Fruit fly (Drosophila melanogaster) whole organism: ENCODE measurements around the gene ase.
"Not testable (repeated sequence)": the region's sequence is repeated elsewhere in the genome, so short reads cannot be mapped to it uniquely, and the experiment has no call there.

ENCODE experiments used
- CG8478 ChIP-seq: fragments of >200 bp; optimal IDR thresholded peaks from 2 replicates; lab custom pipeline; 2018; ENCODE audit warnings: inconsistent platforms
- Dll ChIP-seq: fragments of >200 bp; optimal IDR thresholded peaks from 2 replicates; lab custom pipeline; 2017
- EcR ChIP-seq, 2 experiments: fragments of >200 bp; optimal IDR thresholded peaks; 2 replicates each; lab custom pipeline; 2017; ENCODE audit warnings: missing biosample characterization in 2 of 2, missing genetic modification characterization in 2 of 2, missing genetic modification reagents in 2 of 2
- pan ChIP-seq: fragments of >200 bp; optimal IDR thresholded peaks from 2 replicates; lab custom pipeline; 2017
- psq ChIP-seq: fragments of >200 bp; optimal IDR thresholded peaks from 2 replicates; lab custom pipeline; 2017
- usp ChIP-seq: fragments of >200 bp; optimal IDR thresholded peaks from 2 replicates; lab custom pipeline; 2017; ENCODE audit warnings: missing biosample characterization, missing genetic modification characterization, mixed read lengths

ase gene

dm6 chrX:456959-457358 lies 3.6 kb upstream of the ase start:
- TF ChIP-seq Dll (lab: Kevin White, UChicago) (no peak), EcR (GFP tag; optimal IDR thresholded peaks at IDR 0.05; lab: Kevin White, UChicago) (no peak), psq (lab: Kevin White, UChicago) (no peak), pan (lab: Kevin White, UChicago) (no peak), CG8478 (lab: Kevin White, UChicago) (no peak), usp (GFP tag; lab: Kevin White, UChicago) (no peak)

DNA sequence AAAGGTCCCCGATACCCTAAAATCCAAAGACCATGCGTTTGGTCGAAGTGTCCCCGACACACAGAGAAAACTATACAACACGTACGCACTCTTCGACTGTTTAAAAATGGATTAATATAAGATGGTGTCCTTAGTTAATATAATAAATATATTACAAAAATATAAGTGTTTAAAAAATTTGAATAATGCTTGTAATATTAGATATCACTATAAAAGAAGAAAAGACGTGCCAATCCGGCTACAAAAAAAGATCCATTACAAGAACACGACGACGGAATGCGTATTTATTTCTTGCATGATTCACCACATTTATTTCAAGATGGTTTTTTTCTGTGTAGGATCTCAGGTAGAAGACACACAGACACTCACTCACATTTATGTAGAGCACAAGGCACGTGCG lies 2.7 kb upstream of the ase start:
- TF ChIP-seq EcR (GFP tag; optimal IDR thresholded peaks at IDR 0.05; lab: Kevin White, UChicago) (no peak), pan (lab: Kevin White, UChicago) (no peak), psq (lab: Kevin White, UChicago) (no peak), CG8478 (lab: Kevin White, UChicago) (no peak), Dll (lab: Kevin White, UChicago) (no peak), usp (GFP tag; lab: Kevin White, UChicago) (no peak)

DNA sequence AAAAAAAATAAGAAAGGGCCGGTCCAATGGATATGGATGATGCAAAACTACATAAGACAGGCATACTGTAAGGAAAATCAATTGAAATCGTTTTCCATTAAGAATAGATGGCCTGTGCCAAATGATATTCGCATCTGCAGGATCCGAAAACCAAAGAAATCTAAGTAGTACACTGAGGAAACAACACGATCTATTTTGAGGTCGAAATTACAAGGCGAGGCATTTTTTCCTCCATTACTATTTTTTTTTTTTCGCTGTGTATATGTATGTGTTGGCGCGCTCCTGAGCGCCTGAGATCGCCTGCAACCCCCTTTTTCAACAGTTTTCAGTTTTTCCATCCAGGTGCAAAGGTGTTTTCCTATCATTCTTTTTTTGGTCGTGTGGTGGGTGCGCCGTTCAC lies 3.4 kb downstream of the ase start:
- TF ChIP-seq EcR (GFP tag; optimal IDR thresholded peaks at IDR 0.05; lab: Kevin White, UChicago) (no peak), pan (lab: Kevin White, UChicago) (no peak), psq (lab: Kevin White, UChicago) (no peak), CG8478 (lab: Kevin White, UChicago) (no peak), Dll (lab: Kevin White, UChicago) (no peak), usp (GFP tag; lab: Kevin White, UChicago) (no peak)

DNA sequence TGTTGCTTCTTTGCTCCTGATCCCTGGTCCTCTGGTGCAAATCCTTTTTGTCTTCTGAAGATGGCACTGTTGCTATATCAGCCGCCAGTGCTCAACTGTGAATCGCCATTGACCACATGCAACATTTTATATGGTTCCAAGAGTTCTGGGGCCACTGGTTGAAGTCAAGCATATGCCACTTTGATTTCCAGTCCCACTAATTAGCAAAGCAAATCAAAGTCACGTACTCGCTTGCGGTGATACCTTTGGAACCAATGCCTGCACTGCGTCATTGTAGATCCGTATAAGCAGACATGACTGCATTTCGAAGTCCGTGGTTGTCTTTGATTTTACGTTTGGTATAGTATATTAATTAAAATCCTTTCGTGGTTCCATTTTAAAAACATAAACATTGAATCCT lies 8.7 kb downstream of the ase start, which contains the start of gene Cyp4g1:
Cyp4g1 (minus strand) TSS at position 101 of the 400 bp plus-strand sequence.
- no peak for TF ChIP-seq CG8478 (lab: Kevin White, UChicago)
- no peak for TF ChIP-seq EcR (GFP tag; optimal IDR thresholded peaks at IDR 0.05; lab: Kevin White, UChicago)
- TF ChIP-seq pan (lab: Kevin White, UChicago), result no peak
- no peak for TF ChIP-seq Dll (lab: Kevin White, UChicago)
- TF ChIP-seq psq (lab: Kevin White, UChicago), result no peak
- no peak for TF ChIP-seq usp (GFP tag; lab: Kevin White, UChicago)

DNA sequence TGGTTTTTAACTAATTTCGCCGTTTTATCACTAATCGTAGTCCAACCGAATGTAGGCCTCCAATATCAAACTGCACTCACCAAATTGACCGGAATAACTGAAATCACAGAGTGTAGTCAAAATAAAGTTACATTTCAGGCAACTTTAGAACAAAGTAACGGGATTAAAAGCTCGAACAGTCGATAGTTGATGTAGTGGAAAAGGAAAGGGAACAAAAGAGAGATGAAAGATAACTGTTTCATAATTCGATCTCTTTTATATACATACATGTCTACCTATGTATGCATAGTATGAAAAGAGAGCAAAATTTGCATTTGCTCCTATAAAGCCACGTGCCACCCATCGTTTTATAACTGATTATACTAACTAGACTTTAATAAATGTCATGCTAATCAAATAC lies 10.1 kb downstream of the ase start, which contains the start of gene CG32816:
CG32816 (minus strand) TSS at position 101 of the 400 bp plus-strand sequence.
- TF ChIP-seq pan (lab: Kevin White, UChicago) (no peak), CG8478 (lab: Kevin White, UChicago) (no peak), EcR (GFP tag; optimal IDR thresholded peaks at IDR 0.05; lab: Kevin White, UChicago) (no peak)

DNA sequence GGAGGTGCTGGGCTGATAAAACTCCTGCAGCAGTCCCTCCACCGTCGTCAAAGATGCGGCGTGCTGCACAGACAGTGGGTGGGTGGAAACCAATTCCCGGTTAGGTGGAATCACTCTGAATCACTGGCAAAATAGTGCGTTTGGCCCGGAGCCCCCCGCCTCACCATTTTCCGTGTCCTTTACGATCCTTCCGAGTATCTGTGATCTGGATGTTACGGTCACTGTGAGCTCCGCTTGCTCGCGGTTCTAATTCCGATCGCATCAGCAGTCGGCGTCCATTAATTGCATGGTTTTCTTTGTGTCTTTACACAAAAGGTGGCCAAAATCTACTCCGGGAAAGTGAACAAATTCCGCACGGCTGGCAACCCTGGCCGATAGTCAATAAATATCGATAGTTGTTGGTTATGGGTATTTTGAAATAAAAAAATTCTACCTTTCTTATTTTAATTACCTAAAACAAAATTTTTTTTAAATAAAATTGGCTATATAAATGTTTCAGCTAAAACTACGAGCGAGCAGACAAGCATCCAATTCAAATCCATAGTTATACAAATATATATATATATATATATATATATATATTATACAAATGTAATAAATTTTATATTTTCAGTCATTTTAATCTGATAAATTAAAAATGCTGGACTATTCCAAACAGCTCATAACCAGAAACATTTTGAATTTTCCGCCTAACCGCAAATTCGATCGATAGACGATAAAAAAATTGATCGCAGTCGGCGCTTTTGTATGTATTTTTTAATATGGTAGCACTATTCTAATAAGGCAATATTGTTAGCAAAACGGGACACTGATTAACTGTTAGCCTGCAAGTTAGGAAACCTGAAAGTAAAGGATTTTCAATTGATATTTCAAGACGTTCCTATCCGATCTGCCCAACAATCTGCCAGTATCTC lies 15.9 kb downstream of the ase start, which contains the start of the genes ebo and CG13373:
ebo (minus strand) TSS at position 350 of the 914 bp plus-strand sequence.
CG13373 (plus strand) TSS at position 755 of the 914 bp plus-strand sequence.
- TF ChIP-seq psq (lab: Kevin White, UChicago), result no peak
- no peak for TF ChIP-seq pan (lab: Kevin White, UChicago)
- no peak for TF ChIP-seq EcR (GFP tag; optimal IDR thresholded peaks at IDR 0.05; lab: Kevin White, UChicago)
- no peak for TF ChIP-seq usp (GFP tag; lab: Kevin White, UChicago)
- TF ChIP-seq Dll (lab: Kevin White, UChicago), result no peak
- no peak for TF ChIP-seq CG8478 (lab: Kevin White, UChicago)

dm6 chrX:478766-479165 lies 18.2 kb downstream of the ase start, which contains the start of gene CG32817:
TSS of gene CG32817 (plus strand) at chrX:479066.
- TF ChIP-seq CG8478 (lab: Kevin White, UChicago) (no peak), usp (GFP tag; lab: Kevin White, UChicago) (no peak), EcR (GFP tag; optimal IDR thresholded peaks at IDR 0.05; lab: Kevin White, UChicago) (no peak), psq (lab: Kevin White, UChicago) (no peak), Dll (lab: Kevin White, UChicago) (no peak), pan (lab: Kevin White, UChicago) (no peak)

DNA sequence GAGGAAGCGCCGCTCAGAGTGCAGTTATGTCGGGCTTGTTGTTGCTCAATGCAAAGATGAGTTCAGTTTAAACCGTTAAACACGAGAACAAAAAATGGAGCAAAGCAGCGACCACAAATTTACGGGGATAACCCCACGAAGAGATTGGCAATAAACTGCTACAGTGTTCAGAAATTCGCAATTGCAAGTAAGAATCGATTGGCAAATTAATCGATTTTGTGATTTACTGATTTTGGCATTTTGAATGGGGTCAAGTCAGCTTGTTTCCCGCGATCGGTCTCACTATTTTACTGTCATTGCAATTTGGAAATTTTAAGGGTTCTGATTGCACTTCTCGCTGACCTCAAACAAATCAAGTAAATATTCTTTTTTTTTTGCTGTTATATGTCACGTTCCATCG lies 21.1 kb downstream of the ase start, which contains the start of gene CG3176:
CG3176 (plus strand) TSS at position 221 of the 400 bp plus-strand sequence.
- TF ChIP-seq Dll (lab: Kevin White, UChicago); EcR (GFP tag; optimal IDR thresholded peaks at IDR 0.05; lab: Kevin White, UChicago); pan (lab: Kevin White, UChicago): not testable (repeated sequence)

dm6 chrX:487517-487957 lies 27.0 kb downstream of the ase start, which contains the start of the genes CG18273 and CG3156:
TSS of gene CG18273 (minus strand) at chrX:487581.
TSS of gene CG3156 (plus strand) at chrX:487878.
- no peak for TF ChIP-seq usp (GFP tag; lab: Kevin White, UChicago)
- no peak for TF ChIP-seq psq (lab: Kevin White, UChicago)
- no peak for TF ChIP-seq CG8478 (lab: Kevin White, UChicago)
- TF ChIP-seq Dll (lab: Kevin White, UChicago), result no peak
- TF ChIP-seq EcR (GFP tag; optimal IDR thresholded peaks at IDR 0.05; lab: Kevin White, UChicago), result no peak
- TF ChIP-seq pan (lab: Kevin White, UChicago), result no peak

dm6 chrX:492701-493299 lies 32.3 kb downstream of the ase start:
- TF ChIP-seq pan (lab: Kevin White, UChicago) (no peak), CG8478 (lab: Kevin White, UChicago) (no peak), EcR (GFP tag; optimal IDR thresholded peaks at IDR 0.05; lab: Kevin White, UChicago) (no peak), Dll (lab: Kevin White, UChicago) (no peak), psq (lab: Kevin White, UChicago) (no peak), usp (GFP tag; lab: Kevin White, UChicago) (no peak)
